Fruit fly (Drosophila melanogaster) Kc167 (cell line): Measurements from ENCODE around the gene Atg12.

Experiments used
- Myc ChIP-seq: fragments of >200 bp; optimal IDR thresholded peaks from 2 replicates; lab custom pipeline; 2017; ENCODE audit warnings: missing external identifiers
- Sin3A ChIP-seq: fragments of >200 bp; optimal IDR thresholded peaks from 2 replicates; lab custom pipeline; 2018; ENCODE audit warnings: missing external identifiers
- h ChIP-seq: fragments of >200 bp; optimal IDR thresholded peaks from 3 replicates; lab custom pipeline; 2018; ENCODE audit warnings: missing external identifiers
- insv ChIP-seq: fragments of >200 bp; optimal IDR thresholded peaks from 3 replicates; lab custom pipeline; 2018; ENCODE audit warnings: missing external identifiers
- psq ChIP-seq: fragments of >200 bp; optimal IDR thresholded peaks from 2 replicates; lab custom pipeline; 2017; ENCODE audit warnings: missing external identifiers
- ttk ChIP-seq: sonication (Bioruptor generic); optimal IDR thresholded peaks from 2 replicates; lab custom pipeline; 2017; ENCODE audit warnings: missing external identifiers

The Atg12 gene

dm6 chr3L:12119875-12120485 is 16.8 kb upstream of the Atg12 start, which contains the start of gene CG11560:
CG11560 (plus strand) TSS chr3L:12120019.
- no peak for TF ChIP-seq Sin3A (lab: Kevin White, UChicago)
- TF ChIP-seq h (lab: Kevin White, UChicago), result no peak
- TF ChIP-seq ttk (lab: Kevin White, UChicago), result no peak
- TF ChIP-seq insv (lab: Kevin White, UChicago), result no peak
- no peak for TF ChIP-seq Myc (lab: Kevin White, UChicago)
- TF ChIP-seq psq (lab: Kevin White, UChicago), result no peak

dm6 chr3L:12122891-12123290 is 13.9 kb upstream of the Atg12 start:
- no peak for TF ChIP-seq insv (lab: Kevin White, UChicago)
- no peak for TF ChIP-seq ttk (lab: Kevin White, UChicago)

- TF ChIP-seq ttk (lab: Kevin White, UChicago) (no peak), Sin3A (lab: Kevin White, UChicago) (no peak), psq (lab: Kevin White, UChicago) (no peak), Myc (lab: Kevin White, UChicago) (no peak), insv (lab: Kevin White, UChicago) (no peak), h (lab: Kevin White, UChicago) (no peak)
Observed at dm6 chr3L:12124138-12124583, 12.6 kb upstream of the Atg12 start.

- TF ChIP-seq ttk (lab: Kevin White, UChicago) (no peak), insv (lab: Kevin White, UChicago) (no peak), psq (lab: Kevin White, UChicago) (no peak), h (lab: Kevin White, UChicago) (no peak), Sin3A (lab: Kevin White, UChicago) (no peak), Myc (lab: Kevin White, UChicago) (no peak)
Observed at dm6 chr3L:12124975-12125374, 11.8 kb upstream of the Atg12 start, which contains the start of gene yps. yps (minus strand) TSS chr3L:12125150.

dm6 chr3L:12127294-12128029 is 9.3 kb upstream of the Atg12 start, which contains the start of the genes Ir68b and CG34241:
Ir68b (minus strand) TSS chr3L:12127394.
CG34241 (plus strand) TSS chr3L:12127979.
- no peak for TF ChIP-seq Sin3A (lab: Kevin White, UChicago)
- TF ChIP-seq insv (lab: Kevin White, UChicago), result no peak
- no peak for TF ChIP-seq psq (lab: Kevin White, UChicago)
- no peak for TF ChIP-seq ttk (lab: Kevin White, UChicago)
- TF ChIP-seq h (lab: Kevin White, UChicago), result no peak
- no peak for TF ChIP-seq Myc (lab: Kevin White, UChicago)

dm6 chr3L:12129111-12129510 is 7.7 kb upstream of the Atg12 start, which contains the start of gene Lsp2:
Lsp2 (plus strand) TSS chr3L:12129393.
- TF ChIP-seq Sin3A (lab: Kevin White, UChicago) (no peak), psq (lab: Kevin White, UChicago) (no peak), ttk (lab: Kevin White, UChicago) (no peak), Myc (lab: Kevin White, UChicago) (no peak), h (lab: Kevin White, UChicago) (no peak), insv (lab: Kevin White, UChicago) (no peak)

- TF ChIP-seq insv (lab: Kevin White, UChicago) (no peak), Sin3A (lab: Kevin White, UChicago) (no peak), psq (lab: Kevin White, UChicago) (no peak), Myc (lab: Kevin White, UChicago) (no peak)
Observed at dm6 chr3L:12131918-12132317, 4.8 kb upstream of the Atg12 start, which contains the start of gene DEF8. DEF8 (plus strand) TSS chr3L:12132146.

dm6 chr3L:12138113-12138899 is 1.5 kb downstream of the Atg12 start, which contains the start of the genes ND-SGDH and RhoGAP68F:
ND-SGDH (minus strand) TSS chr3L:12138584.
RhoGAP68F (plus strand) TSS chr3L:12138868.
- TF ChIP-seq Myc (lab: Kevin White, UChicago) (no peak), h (lab: Kevin White, UChicago) (no peak), insv (lab: Kevin White, UChicago) (no peak), Sin3A (lab: Kevin White, UChicago) (no peak), ttk (lab: Kevin White, UChicago) (no peak), psq (lab: Kevin White, UChicago) (no peak)

dm6 chr3L:12139232-12139698 is 2.5 kb downstream of the Atg12 start:
- no peak for TF ChIP-seq Myc (lab: Kevin White, UChicago)
- TF ChIP-seq ttk (lab: Kevin White, UChicago), result no peak
- TF ChIP-seq psq (lab: Kevin White, UChicago), result no peak
- TF ChIP-seq h (lab: Kevin White, UChicago), result no peak
- no peak for TF ChIP-seq insv (lab: Kevin White, UChicago)
- TF ChIP-seq Sin3A (lab: Kevin White, UChicago), result no peak
